Worm (Caenorhabditis elegans) whole organism, L4 larva: ENCODE data around the gene T08D10.5.

Experiments
- ces-1 ChIP-seq: fragments of 150-350 bp; sonication (generic microtip); optimal IDR thresholded peaks from 4 replicates; lab custom pipeline; 2014; ENCODE audit warnings: missing biosample characterization, missing genetic modification reagents, missing genetic modification characterization
- hlh-11 ChIP-seq: fragments of 200-800 bp; sonication (Bioruptor generic); optimal IDR thresholded peaks from 2 replicates; lab custom pipeline; 2018; ENCODE audit warnings: mild to moderate bottlenecking, missing genetic modification characterization, missing compliant biosample characterization
- jun-1 ChIP-seq: fragments of 150-350 bp; optimal IDR thresholded peaks from 2 replicates; lab custom pipeline; 2014; ENCODE audit warnings: missing biosample characterization, missing genetic modification reagents, missing genetic modification characterization

DNA sequence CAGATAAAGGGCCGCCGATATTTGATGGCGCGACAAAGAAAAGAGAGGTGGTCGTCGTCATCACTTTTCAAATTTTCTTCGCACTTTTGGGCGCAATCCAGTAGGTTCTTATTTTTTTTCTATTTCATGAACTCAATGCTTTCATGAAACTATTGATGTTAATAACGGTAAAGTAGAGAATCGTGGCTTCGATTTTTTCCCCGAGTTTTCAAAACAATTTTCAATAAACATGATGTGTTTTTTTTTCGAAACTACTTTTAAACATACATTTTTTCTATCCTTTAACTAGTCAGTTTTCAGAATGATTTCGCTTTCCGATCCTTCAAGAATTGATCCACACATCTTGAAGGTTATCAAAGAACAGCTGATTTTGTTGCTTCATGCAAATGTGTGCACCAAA lies 28.5 kb downstream of the T08D10.5 start, which contains the start of gene C49F5.5:
- no peak for TF ChIP-seq jun-1 (tag; lab: Kevin White, UChicago)
- TF ChIP-seq ces-1 (GFP tag; lab: Kevin White, UChicago): no peak
- TF ChIP-seq hlh-11 (tag; lab: Kevin White, UChicago): no peak
